Worm (Caenorhabditis elegans) whole organism, L4 larva: ENCODE results near the gene Y40B10A.5.

ENCODE experiments used
- F49E8.2 ChIP-seq: sonication (generic microtip); optimal IDR thresholded peaks from 2 replicates; lab custom pipeline; 2016; ENCODE audit warnings: missing compliant biosample characterization, mild to moderate bottlenecking, missing genetic modification characterization, borderline replicate concordance
- T20F7.1 ChIP-seq: fragments of 200-800 bp; sonication (Bioruptor generic); optimal IDR thresholded peaks from 2 replicates; lab custom pipeline; 2018; ENCODE audit warnings: mild to moderate bottlenecking, missing genetic modification characterization, missing compliant biosample characterization
- ceh-82 ChIP-seq: sonication (generic microtip); optimal IDR thresholded peaks from 2 replicates; lab custom pipeline; 2017; ENCODE audit warnings: missing biosample characterization, missing genetic modification characterization
- ces-1 ChIP-seq: fragments of 150-350 bp; sonication (generic microtip); optimal IDR thresholded peaks from 4 replicates; lab custom pipeline; 2014; ENCODE audit warnings: missing biosample characterization, missing genetic modification reagents, missing genetic modification characterization
- lin-1 ChIP-seq: fragments of 200-800 bp; sonication (Bioruptor generic); IDR thresholded peaks from 2 replicates; pipeline ENCODE4 v1.3.6; 2022; ENCODE audit warnings: missing genetic modification reagents, missing genetic modification characterization, missing compliant biosample characterization
- lin-13 ChIP-seq: fragments of 150-350 bp; optimal IDR thresholded peaks from 2 replicates; lab custom pipeline; 2014; ENCODE audit warnings: missing biosample characterization, missing genetic modification reagents, missing genetic modification characterization
- nhr-10 ChIP-seq: fragments of 150-350 bp; optimal IDR thresholded peaks from 2 replicates; lab custom pipeline; 2014; ENCODE audit warnings: missing biosample characterization, missing genetic modification characterization
- skn-1 ChIP-seq: fragments of 150-350 bp; optimal IDR thresholded peaks from 2 replicates; lab custom pipeline; 2014; ENCODE audit warnings: missing biosample characterization, missing genetic modification characterization
- snpc-4 ChIP-seq: fragments of 150-350 bp; optimal IDR thresholded peaks from 2 replicates; lab custom pipeline; 2014; ENCODE audit warnings: missing biosample characterization, missing genetic modification characterization
- unc-39 ChIP-seq: sonication (generic microtip); optimal IDR thresholded peaks from 2 replicates; lab custom pipeline; 2017; ENCODE audit warnings: missing biosample characterization, missing genetic modification characterization

DNA sequence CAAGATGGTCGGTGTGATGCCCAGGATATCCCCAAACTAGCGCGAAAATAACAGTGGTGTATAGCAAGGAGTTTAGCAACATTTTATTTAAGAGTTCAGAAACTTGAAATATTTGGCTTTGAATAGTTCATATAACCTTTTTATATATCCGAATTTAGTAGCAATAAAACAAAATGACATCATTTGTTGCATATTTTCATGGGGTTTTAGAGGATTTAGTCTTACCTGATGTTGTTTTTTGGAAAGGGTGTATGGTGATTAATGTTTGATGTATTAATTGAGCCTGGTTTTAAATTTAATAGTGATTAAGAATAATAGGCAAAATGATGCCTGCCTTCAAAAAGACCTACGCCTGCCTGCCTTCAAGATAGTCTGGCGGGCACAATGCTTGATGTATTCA lies 29.4 kb downstream of the Y40B10A.5 start, which contains the start of gene F59A7.2:
- TF ChIP-seq ces-1 (GFP tag; lab: Kevin White, UChicago), result no peak
- no peak for TF ChIP-seq nhr-10
- no peak for TF ChIP-seq lin-1 (GFP tag; lab: Robert Waterston, UW)
- TF ChIP-seq T20F7.1 (GFP tag; lab: Kevin White, UChicago), result no peak
- TF ChIP-seq lin-13 (GFP tag; lab: Kevin White, UChicago), result no peak
- TF ChIP-seq ceh-82 (tag; lab: Kevin White, UChicago), result no peak
- no peak for TF ChIP-seq F49E8.2 (tag; lab: Kevin White, UChicago)
- no peak for TF ChIP-seq unc-39 (tag; lab: Kevin White, UChicago)
- no peak for TF ChIP-seq snpc-4 (tag; lab: Kevin White, UChicago)
- TF ChIP-seq skn-1, result no peak
